3 fruit fly cellular contexts compared by ENCODE assay signal in the genomic region with DNA sequence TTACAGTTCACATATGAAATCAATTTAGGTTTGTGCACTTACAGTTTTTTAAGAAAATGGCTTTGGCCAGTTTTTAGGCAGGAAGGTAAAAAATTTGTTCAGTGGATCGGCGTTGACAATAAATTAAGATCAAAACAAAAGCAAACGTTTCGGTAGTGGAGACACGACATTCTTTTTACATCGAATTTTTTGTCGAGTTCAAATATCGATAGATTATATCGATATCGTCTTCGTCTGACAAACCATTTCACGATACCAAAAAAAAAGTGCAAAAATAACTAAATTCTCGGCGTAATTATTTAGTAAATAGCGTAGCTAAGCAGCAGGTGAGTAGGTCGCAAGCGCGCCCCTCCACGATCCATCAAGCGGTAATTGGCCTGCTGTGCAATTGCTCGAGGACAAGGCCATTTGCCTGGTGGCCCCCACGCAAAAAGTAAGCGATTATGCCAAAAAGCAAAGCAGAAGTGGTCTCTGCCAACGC.
TF ChIP-seq lines count a peak whose summit lies in the region.

A gene (plus strand): TSS at position 207 of the 481 bp plus-strand sequence.

TF ChIP-seq in whole organism, adult, 20 proteins besides CTCF, POLR2A, EP300 and RAD21 (continued from another document):
- TF ChIP-seq toe (GFP tag; optimal IDR thresholded peaks at IDR 0.05; lab: Kevin White, UChicago) (peak; percentile 23), cnc (optimal IDR thresholded peaks at IDR 0.05; lab: Kevin White, UChicago) (no peak)

TF ChIP-seq in whole organism, embryonic, 481 proteins besides CTCF, POLR2A, EP300 and RAD21 (continued from another document and continues in another):
- TF ChIP-seq Trl (optimal IDR thresholded peaks at IDR 0.05; lab: Kevin White, UChicago) (no peak), Trl (GFP tag; optimal IDR thresholded peaks at IDR 0.05; lab: Kevin White, UChicago) (peak; percentile 7), da (GFP tag; optimal IDR thresholded peaks at IDR 0.05; lab: Kevin White, UChicago) (no peak), CG7357 (GFP tag; IDR thresholded peaks at IDR 0.05; lab: Robert Waterston, UW) (peak; percentile 96), Atf-2 (GFP tag; optimal IDR thresholded peaks at IDR 0.05; lab: Kevin White, UChicago) (peak; percentile 5), E2f2 (GFP tag; IDR thresholded peaks at IDR 0.05; lab: Robert Waterston, UW) (peak; percentile 43; the same call in 1 of the 2 replicates), CG14050 (GFP tag; IDR thresholded peaks at IDR 0.05; lab: Robert Waterston, UW) (no peak), CG33213 (GFP tag; optimal IDR thresholded peaks at IDR 0.05; lab: Kevin White, UChicago) (peak; percentile 77), CG1647 (GFP tag; optimal IDR thresholded peaks at IDR 0.05; lab: Kevin White, UChicago) (no peak), knrl (GFP tag; IDR thresholded peaks at IDR 0.05; lab: Robert Waterston, UW; ENCODE audit: partially characterized antibody) (peak; percentile 88; the same call in 2 of the 3 replicates), CG2202 (tag; optimal IDR thresholded peaks at IDR 0.05; lab: Kevin White, UChicago) (no peak), CG6765 (GFP tag; optimal IDR thresholded peaks at IDR 0.05; lab: Kevin White, UChicago) (no peak), chm (GFP tag; IDR thresholded peaks at IDR 0.05; lab: Robert Waterston, UW) (no peak), Ssrp (tag; optimal IDR thresholded peaks at IDR 0.05; lab: Kevin White, UChicago) (no peak), pan (optimal IDR thresholded peaks at IDR 0.05; lab: Kevin White, UChicago) (no peak), pan (GFP tag; optimal IDR thresholded peaks at IDR 0.05 in 1 of 2, IDR thresholded peaks at IDR 0.05 in 1 of 2) (peak in 1 of 2 experiments; percentile 21), Kr (GFP tag; optimal IDR thresholded peaks at IDR 0.05; lab: Kevin White, UChicago) (no peak), Dll (GFP tag; IDR thresholded peaks at IDR 0.05; lab: Robert Waterston, UW; ENCODE audit: partially characterized antibody) (peak; percentile 86), zfh1 (GFP tag; IDR thresholded peaks at IDR 0.05; lab: Robert Waterston, UW) (0 out of 3 replicates have a peak, but pooled peaks have one; percentile 24), CG3281 (GFP tag; optimal IDR thresholded peaks at IDR 0.05; lab: Kevin White, UChicago) (peak; percentile 2), CG31365 (tag; optimal IDR thresholded peaks at IDR 0.05; lab: Kevin White, UChicago) (no peak), HmgZ (tag; optimal IDR thresholded peaks at IDR 0.05; lab: Kevin White, UChicago) (peak; percentile 32), bbx (GFP tag; IDR thresholded peaks at IDR 0.05; lab: Robert Waterston, UW; ENCODE audit: partially characterized antibody) (peak; percentile 72), CG10462 (GFP tag; optimal IDR thresholded peaks at IDR 0.05; lab: Kevin White, UChicago) (no peak), CG2129 (GFP tag; IDR thresholded peaks at IDR 0.05; lab: Robert Waterston, UW; ENCODE audit: partially characterized antibody) (peak; percentile 72), ftz-f1 (GFP tag; optimal IDR thresholded peaks at IDR 0.05; lab: Kevin White, UChicago) (peak; percentile 82), Xrp1 (GFP tag; IDR thresholded peaks at IDR 0.05; lab: Robert Waterston, UW) (peak; percentile 34; the same call in 1 of the 2 replicates), gfzf (GFP tag; optimal IDR thresholded peaks at IDR 0.05; lab: Kevin White, UChicago) (peak; percentile 31), odd (GFP tag; optimal IDR thresholded peaks at IDR 0.05; lab: Kevin White, UChicago) (no peak), HLHmδ (GFP tag; optimal IDR thresholded peaks at IDR 0.05; lab: Kevin White, UChicago) (no peak), Chrac-16 (GFP tag; optimal IDR thresholded peaks at IDR 0.05; lab: Kevin White, UChicago) (peak; percentile 41), bcd (GFP tag; optimal IDR thresholded peaks at IDR 0.05; lab: Kevin White, UChicago) (no peak), Dad (GFP tag; optimal IDR thresholded peaks at IDR 0.05; lab: Kevin White, UChicago) (peak; percentile 10), CG18476 (GFP tag; optimal IDR thresholded peaks at IDR 0.05; lab: Kevin White, UChicago) (no peak), twi (tag; optimal IDR thresholded peaks at IDR 0.05; lab: Kevin White, UChicago) (no peak), HLH4C (GFP tag; IDR thresholded peaks at IDR 0.05; lab: Robert Waterston, UW; ENCODE audit: partially characterized antibody) (peak; percentile 80), CG11723 (GFP tag; optimal IDR thresholded peaks at IDR 0.05; lab: Kevin White, UChicago) (peak; percentile 59), CG16813 (GFP tag; IDR thresholded peaks at IDR 0.05; lab: Robert Waterston, UW; ENCODE audit: partially characterized antibody) (peak; percentile 84), ranshi (GFP tag; IDR thresholded peaks at IDR 0.05; lab: Robert Waterston, UW) (no peak), Dfd (GFP tag; optimal IDR thresholded peaks at IDR 0.05; lab: Kevin White, UChicago) (no peak), CG15073 (GFP tag; optimal IDR thresholded peaks at IDR 0.05; lab: Kevin White, UChicago) (no peak), Nf-YA (GFP tag; IDR thresholded peaks at IDR 0.05; lab: Robert Waterston, UW) (no peak), PHDP (tag; optimal IDR thresholded peaks at IDR 0.05; lab: Kevin White, UChicago) (no peak), slp2 (GFP tag; optimal IDR thresholded peaks at IDR 0.05; lab: Kevin White, UChicago) (no peak), gem (tag; optimal IDR thresholded peaks at IDR 0.05; lab: Kevin White, UChicago) (peak; percentile 65), esg (GFP tag; conservative IDR thresholded peaks at IDR 0.05; lab: Robert Waterston, UW) (no peak), tna (GFP tag; IDR thresholded peaks at IDR 0.05; lab: Robert Waterston, UW; ENCODE audit: partially characterized antibody) (peak; percentile 68), ems (GFP tag; optimal IDR thresholded peaks at IDR 0.05; lab: Kevin White, UChicago) (peak; percentile 22), Stat92E (GFP tag; optimal IDR thresholded peaks at IDR 0.05; lab: Kevin White, UChicago) (no peak), disco-r (GFP tag; optimal IDR thresholded peaks at IDR 0.05; lab: Kevin White, UChicago) (peak; percentile 22), BtbVII (GFP tag; optimal IDR thresholded peaks at IDR 0.05; lab: Kevin White, UChicago) (no peak), CG7963 (GFP tag; IDR thresholded peaks at IDR 0.05; lab: Robert Waterston, UW; ENCODE audit: partially characterized antibody) (peak; percentile 69; the same call in 2 of the 3 replicates), CG13424 (tag; optimal IDR thresholded peaks at IDR 0.05; lab: Kevin White, UChicago) (peak; percentile 50), CG15269 (tag; optimal IDR thresholded peaks at IDR 0.05; lab: Kevin White, UChicago) (no peak), NFAT (GFP tag; IDR thresholded peaks at IDR 0.05; lab: Robert Waterston, UW) (no peak), HmgD (GFP tag; optimal IDR thresholded peaks at IDR 0.05; lab: Kevin White, UChicago) (peak; percentile 42), sqz (GFP tag; optimal IDR thresholded peaks at IDR 0.05; lab: Kevin White, UChicago) (peak; percentile 87), CG1792 (GFP tag; optimal IDR thresholded peaks at IDR 0.05; lab: Kevin White, UChicago) (peak; percentile 21), Ada2b (GFP tag; IDR thresholded peaks at IDR 0.05; lab: Robert Waterston, UW) (no peak), lola (GFP tag; optimal IDR thresholded peaks at IDR 0.05; lab: Kevin White, UChicago) (peak in 2 of 3 experiments; percentile 2 to 57)

TF ChIP-seq in whole organism, prepupa, 60 proteins besides CTCF, POLR2A, EP300 and RAD21 (continued from another document):
- TF ChIP-seq fkh (GFP tag; optimal IDR thresholded peaks at IDR 0.05; lab: Kevin White, UChicago) (no peak), Met (GFP tag; optimal IDR thresholded peaks at IDR 0.05; lab: Kevin White, UChicago) (no peak), Blimp-1 (GFP tag; optimal IDR thresholded peaks at IDR 0.05; lab: Kevin White, UChicago) (no peak), fd59A (GFP tag; optimal IDR thresholded peaks at IDR 0.05; lab: Kevin White, UChicago) (no peak), Eip93F (GFP tag; optimal IDR thresholded peaks at IDR 0.05; lab: Kevin White, UChicago) (no peak), fd85E (GFP tag; optimal IDR thresholded peaks at IDR 0.05; lab: Kevin White, UChicago) (no peak), lz (GFP tag; optimal IDR thresholded peaks at IDR 0.05; lab: Kevin White, UChicago) (peak; percentile 41), topi (GFP tag; optimal IDR thresholded peaks at IDR 0.05; lab: Kevin White, UChicago) (peak; percentile 32), CG6163 (GFP tag; IDR thresholded peaks at IDR 0.05; lab: Robert Waterston, UW) (no peak), CG31627 (GFP tag; optimal IDR thresholded peaks at IDR 0.05; lab: Kevin White, UChicago) (peak; percentile 64), net (GFP tag; optimal IDR thresholded peaks at IDR 0.05; lab: Kevin White, UChicago) (no peak), CG11762 (GFP tag; optimal IDR thresholded peaks at IDR 0.05; lab: Kevin White, UChicago; ENCODE audit: insufficient read depth) (no peak), eg (GFP tag; IDR thresholded peaks at IDR 0.05; lab: Robert Waterston, UW) (no peak), achi (GFP tag; optimal IDR thresholded peaks at IDR 0.05; lab: Kevin White, UChicago) (no peak), Ets96B (tag; optimal IDR thresholded peaks at IDR 0.05; lab: Kevin White, UChicago) (no peak), CG6792 (GFP tag; optimal IDR thresholded peaks at IDR 0.05; lab: Kevin White, UChicago) (no peak), Gug (GFP tag; IDR thresholded peaks at IDR 0.05; lab: Robert Waterston, UW) (no peak), OdsH (GFP tag; optimal IDR thresholded peaks at IDR 0.05; lab: Kevin White, UChicago) (peak; percentile 38), CG11294 (GFP tag; IDR thresholded peaks at IDR 0.05; lab: Robert Waterston, UW) (no peak), Hr4 (GFP tag; optimal IDR thresholded peaks at IDR 0.05; lab: Kevin White, UChicago) (peak; percentile 59), ss (GFP tag; optimal IDR thresholded peaks at IDR 0.05; lab: Kevin White, UChicago) (no peak), CG8632 (GFP tag; optimal IDR thresholded peaks at IDR 0.05; lab: Kevin White, UChicago) (peak; percentile 21), Ets21C (GFP tag; optimal IDR thresholded peaks at IDR 0.05; lab: Kevin White, UChicago) (peak; percentile 7), CG8319 (GFP tag; optimal IDR thresholded peaks at IDR 0.05; lab: Kevin White, UChicago) (no peak), CG10631 (GFP tag; optimal IDR thresholded peaks at IDR 0.05; lab: Kevin White, UChicago) (peak; percentile 46)
